Worm (Caenorhabditis elegans): ENCODE results near the gene Y6G8.5.

DNA sequence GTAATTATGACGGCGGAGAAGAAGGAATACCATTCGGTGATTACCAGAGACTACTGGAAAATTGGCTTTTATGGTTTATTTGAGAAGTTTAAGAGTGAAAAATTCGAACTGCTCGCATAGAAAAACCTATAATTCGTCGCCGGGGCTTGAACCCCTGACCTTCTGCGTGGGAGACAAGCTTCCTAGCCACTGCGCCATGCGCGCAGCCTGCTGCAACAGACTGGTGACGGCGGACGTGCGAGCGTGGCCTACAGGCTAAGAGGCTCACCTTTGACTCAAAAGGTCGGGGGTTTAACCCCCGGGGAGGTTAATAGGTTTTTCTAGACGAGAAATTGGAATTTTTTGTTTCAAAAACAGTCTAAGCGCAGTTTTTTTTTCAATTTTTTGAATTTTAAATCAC lies 48.9 kb upstream of the Y6G8.5 start:
- TF ChIP-seq ama-1 (optimal IDR thresholded peaks at IDR 0.05), result no peak
- TF ChIP-seq ceh-28 (tag; optimal IDR thresholded peaks at IDR 0.05), result no peak
- TF ChIP-seq elt-1 (tag; optimal IDR thresholded peaks at IDR 0.05), result no peak
- no peak for TF ChIP-seq nhr-12 (tag; optimal IDR thresholded peaks at IDR 0.05)
- no peak for TF ChIP-seq fkh-10 (GFP tag; optimal IDR thresholded peaks at IDR 0.05)
- TF ChIP-seq unc-62 (GFP tag; optimal IDR thresholded peaks at IDR 0.05), result no peak
- TF ChIP-seq egl-27 (tag; optimal IDR thresholded peaks at IDR 0.05), result no peak
